Worm (Caenorhabditis elegans) whole organism, early embryonic: Measurements from ENCODE around the gene pde-3.

Experiments
- F13C5.2 ChIP-seq: sonication (generic microtip); optimal IDR thresholded peaks from 2 replicates; lab custom pipeline; 2017; ENCODE audit warnings: mild to moderate bottlenecking, missing genetic modification characterization, inconsistent platforms, missing compliant biosample characterization
- aly-1 ChIP-seq: sonication (generic microtip); optimal IDR thresholded peaks from 2 replicates; lab custom pipeline; 2016; ENCODE audit warnings: missing genetic modification characterization, missing compliant biosample characterization
- ama-1 ChIP-seq: fragments of 150-350 bp; optimal IDR thresholded peaks from 2 replicates; lab custom pipeline; 2014
- ceh-13 ChIP-seq: fragments of 200-800 bp; sonication (Bioruptor generic); optimal IDR thresholded peaks from 2 replicates; lab custom pipeline; 2018; ENCODE audit warnings: mild to moderate bottlenecking, missing genetic modification characterization, missing compliant biosample characterization
- ets-7 ChIP-seq: sonication (generic microtip); optimal IDR thresholded peaks from 2 replicates; lab custom pipeline; 2016; ENCODE audit warnings: missing genotype, missing genetic modification characterization, missing compliant biosample characterization
- flt-1 ChIP-seq: fragments of 200-800 bp; sonication (Bioruptor generic); IDR thresholded peaks from 2 replicates; pipeline ENCODE4 v1.3.6; 2022; ENCODE audit warnings: missing genetic modification characterization, missing compliant biosample characterization
- hmbx-1 ChIP-seq: sonication (generic microtip); optimal IDR thresholded peaks from 2 replicates; lab custom pipeline; 2016; ENCODE audit warnings: mild to moderate bottlenecking, missing genetic modification characterization, missing compliant biosample characterization
- hmg-4 ChIP-seq: fragments of 200-800 bp; sonication (Bioruptor generic); optimal IDR thresholded peaks from 2 replicates; lab custom pipeline; 2018; ENCODE audit warnings: mild to moderate bottlenecking, missing genetic modification characterization, missing compliant biosample characterization
- hnd-1 ChIP-seq: sonication (generic microtip); optimal IDR thresholded peaks from 2 replicates; lab custom pipeline; 2016; ENCODE audit warnings: missing genetic modification characterization, missing compliant biosample characterization
- pes-1 ChIP-seq: fragments of 200-800 bp; sonication (Bioruptor generic); IDR thresholded peaks from 2 replicates; pipeline ENCODE4 v1.3.6; 2022; ENCODE audit warnings: missing genetic modification reagents, missing genetic modification characterization, missing compliant biosample characterization
- sea-1 ChIP-seq: fragments of 200-800 bp; sonication (Bioruptor generic); conservative IDR thresholded peaks from 2 replicates; pipeline ENCODE4 v1.3.6; 2022; ENCODE audit warnings: missing genetic modification characterization, missing compliant biosample characterization
- tbx-11 ChIP-seq: fragments of 200-800 bp; sonication (Bioruptor generic); IDR thresholded peaks from 2 replicates; pipeline ENCODE4 v1.3.6; 2022; ENCODE audit warnings: missing genetic modification characterization, missing compliant biosample characterization
- tra-4 ChIP-seq: sonication (generic microtip); optimal IDR thresholded peaks from 2 replicates; lab custom pipeline; 2017; ENCODE audit warnings: missing genetic modification characterization, missing compliant biosample characterization

DNA sequence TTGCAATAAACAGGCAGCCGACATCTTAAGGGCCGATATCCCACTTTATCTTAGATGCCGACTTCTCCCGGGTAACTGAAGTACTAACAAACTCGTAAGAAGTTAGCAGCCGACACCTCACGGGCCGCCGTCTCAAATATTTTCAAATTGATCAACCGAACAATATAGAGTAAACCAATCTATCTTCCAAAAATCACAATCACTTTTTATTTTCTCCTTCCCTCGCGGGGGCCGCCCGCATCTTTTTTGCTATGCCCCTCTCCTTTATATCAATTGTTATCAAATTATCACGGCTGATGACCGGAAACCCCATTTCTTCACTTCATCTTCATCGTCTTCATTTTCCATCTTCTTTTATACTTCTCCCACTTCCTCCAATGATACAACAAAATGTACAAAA lies 9.3 kb downstream of the pde-3 start:
- TF ChIP-seq ets-7 (tag; lab: Kevin White, UChicago) (no peak), pes-1 (no peak), ama-1 (lab: Kevin White, UChicago) (no peak), sea-1 (GFP tag; lab: Robert Waterston, UW) (no peak), F13C5.2 (tag; lab: Kevin White, UChicago) (no peak), tbx-11 (GFP tag; lab: Robert Waterston, UW) (no peak), hnd-1 (tag; lab: Kevin White, UChicago) (no peak), hmbx-1 (no peak), hmg-4 (GFP tag; lab: Kevin White, UChicago) (no peak), flt-1 (GFP tag; lab: Robert Waterston, UW) (no peak), ceh-13 (no peak), tra-4 (tag; lab: Kevin White, UChicago) (no peak), aly-1 (tag; lab: Kevin White, UChicago) (no peak)
